Worm (Caenorhabditis elegans): ENCODE results near the gene R155.3.
A peak's percentile ranks its signal among the peaks of the same experiment; 100 is the strongest.

Gene R155.3

DNA sequence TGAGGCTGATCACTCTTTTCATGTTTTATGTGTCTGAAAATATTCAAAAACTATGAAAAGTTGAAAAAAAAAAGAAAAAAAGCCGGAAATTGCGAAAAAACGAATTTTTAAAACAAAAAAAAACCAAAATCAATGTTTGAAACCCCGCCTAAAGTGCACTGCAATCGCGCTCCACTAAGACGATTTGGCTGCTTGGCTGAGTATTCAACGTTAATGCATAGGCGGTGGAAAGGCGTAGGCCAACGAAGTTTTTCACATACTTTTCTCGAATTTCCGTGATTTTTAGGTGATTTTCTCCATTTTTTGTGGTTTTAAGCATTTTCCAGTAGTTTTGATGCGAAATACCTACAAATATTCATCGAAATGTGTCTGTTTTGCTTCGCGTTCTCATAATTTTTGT, 26.3 kb downstream of the R155.3 start, which contains the start of the genes polh-1 and rps-22 (continued):
- TF ChIP-seq skn-1 (tag; optimal IDR thresholded peaks at IDR 0.05) (no peak), lin-39 (tag; optimal IDR thresholded peaks at IDR 0.05) (peak; percentile 60), blmp-1 (tag; optimal IDR thresholded peaks at IDR 0.05; ENCODE audit: insufficient read depth) (peak; percentile 64), mab-5 (tag; optimal IDR thresholded peaks at IDR 0.05) (peak; percentile 77), crh-2 (tag; optimal IDR thresholded peaks at IDR 0.05) (peak; percentile 95), sem-4 (tag; optimal IDR thresholded peaks at IDR 0.05) (peak; percentile 78)

DNA sequence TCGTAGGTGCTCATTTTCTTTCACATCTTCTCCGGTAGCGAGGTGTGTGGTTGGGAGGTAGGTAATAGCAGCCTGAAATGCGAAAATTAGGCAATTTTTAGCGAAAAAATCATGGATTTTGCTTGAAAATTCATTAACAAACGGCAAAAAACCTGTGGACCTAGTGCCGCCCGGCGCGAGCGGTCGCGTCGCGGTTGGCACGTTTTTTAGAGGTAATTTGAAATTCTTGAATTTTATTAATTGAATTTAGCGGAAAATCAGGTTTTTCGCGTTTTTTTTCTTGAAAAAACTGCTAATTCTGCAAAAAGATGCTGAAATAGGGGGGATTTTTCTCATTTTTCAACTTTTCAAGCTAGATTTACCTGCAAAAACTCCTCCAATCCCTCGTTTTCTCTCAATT, 27.2 kb downstream of the R155.3 start:
- TF ChIP-seq nhr-237 (tag; optimal IDR thresholded peaks at IDR 0.05) (no peak), nhr-129 (tag; optimal IDR thresholded peaks at IDR 0.05) (no peak), gmeb-1 (tag; optimal IDR thresholded peaks at IDR 0.05) (no peak), ztf-1 (GFP tag; conservative IDR thresholded peaks at IDR 0.05) (no peak), C34F6.9 (tag; optimal IDR thresholded peaks at IDR 0.05) (no peak), elt-1 (tag; optimal IDR thresholded peaks at IDR 0.05) (no peak), mbf-1 (tag; optimal IDR thresholded peaks at IDR 0.05) (no peak), fos-1 (tag; optimal IDR thresholded peaks at IDR 0.05) (no peak), mab-5 (tag; optimal IDR thresholded peaks at IDR 0.05) (no peak), ztf-4 (tag; optimal IDR thresholded peaks at IDR 0.05) (no peak), nhr-21 (tag; optimal IDR thresholded peaks at IDR 0.05) (no peak), peb-1 (tag; optimal IDR thresholded peaks at IDR 0.05) (no peak), egl-27 (tag; optimal IDR thresholded peaks at IDR 0.05) (no peak), nhr-12 (tag; optimal IDR thresholded peaks at IDR 0.05) (no peak), elt-3 (tag; optimal IDR thresholded peaks at IDR 0.05) (no peak), nhr-23 (tag; optimal IDR thresholded peaks at IDR 0.05) (no peak)

DNA sequence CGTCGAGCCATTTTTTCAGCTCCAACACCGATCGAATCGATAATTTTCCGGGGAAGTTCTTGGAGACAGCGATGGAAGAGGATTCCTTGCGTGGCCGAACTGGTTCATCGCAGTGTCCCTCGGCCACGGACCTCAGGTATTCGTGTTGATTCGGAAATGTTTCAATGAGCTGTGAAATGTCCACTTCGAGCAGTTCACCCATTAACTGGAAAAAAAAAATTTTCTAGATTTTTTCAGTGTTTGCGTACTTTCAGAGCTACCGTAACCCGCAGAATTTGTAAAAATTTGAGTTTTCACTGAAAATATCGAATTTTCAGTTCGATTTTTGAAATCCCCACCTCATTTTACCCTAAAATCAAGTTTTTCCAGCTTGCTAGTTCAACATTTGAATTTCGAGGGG, 28.7 kb downstream of the R155.3 start:
- no peak for TF ChIP-seq nhr-23 (tag; optimal IDR thresholded peaks at IDR 0.05)
- TF ChIP-seq zag-1 (tag; optimal IDR thresholded peaks at IDR 0.05), result no peak
- no peak for TF ChIP-seq C34F6.9 (tag; optimal IDR thresholded peaks at IDR 0.05)
- no peak for TF ChIP-seq crh-2 (tag; optimal IDR thresholded peaks at IDR 0.05)
- no peak for TF ChIP-seq sem-4 (tag; optimal IDR thresholded peaks at IDR 0.05)
- no peak for TF ChIP-seq ztf-4 (tag; optimal IDR thresholded peaks at IDR 0.05)
- TF ChIP-seq nhr-237 (tag; optimal IDR thresholded peaks at IDR 0.05), result no peak
- TF ChIP-seq lsy-2 (tag; optimal IDR thresholded peaks at IDR 0.05), result no peak
- TF ChIP-seq mbf-1 (tag; optimal IDR thresholded peaks at IDR 0.05), result no peak
- no peak for TF ChIP-seq Y55F3AM.14 (GFP tag; optimal IDR thresholded peaks at IDR 0.05)
- no peak for TF ChIP-seq nhr-25 (tag; optimal IDR thresholded peaks at IDR 0.05)

DNA sequence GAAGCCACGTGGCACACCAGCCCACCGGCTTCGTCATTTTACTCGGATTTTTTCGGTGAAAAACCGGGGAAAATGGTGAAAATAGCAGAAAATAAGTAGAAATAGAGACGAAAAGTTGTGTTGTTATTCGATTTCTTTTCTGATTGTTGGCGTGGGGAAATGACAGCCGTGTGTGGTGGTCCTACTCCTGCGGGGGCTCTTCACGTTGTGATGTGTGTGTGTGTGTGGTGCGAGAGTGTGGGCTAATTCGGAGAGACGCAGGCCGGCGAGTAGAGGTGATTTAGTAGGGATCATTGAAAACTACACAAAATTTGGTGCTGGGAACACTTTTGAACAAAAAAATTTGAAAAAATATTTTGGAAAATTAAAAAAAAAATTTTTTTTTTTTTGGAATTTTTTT, 33.1 kb downstream of the R155.3 start, which contains the start of gene F53A3.1:
Gene F53A3.1 (minus strand): TSS at position 150 of the 400 bp plus-strand sequence.
- TF ChIP-seq unc-62 (GFP tag; optimal IDR thresholded peaks at IDR 0.05) (no peak), elt-1 (tag; optimal IDR thresholded peaks at IDR 0.05) (no peak), gmeb-1 (tag; optimal IDR thresholded peaks at IDR 0.05) (no peak), fos-1 (tag; optimal IDR thresholded peaks at IDR 0.05) (no peak), alr-1 (tag; optimal IDR thresholded peaks at IDR 0.05) (no peak), egl-27 (tag; optimal IDR thresholded peaks at IDR 0.05) (no peak), nhr-129 (tag; optimal IDR thresholded peaks at IDR 0.05) (no peak), ceh-82 (tag; optimal IDR thresholded peaks at IDR 0.05) (no peak), elt-3 (tag; optimal IDR thresholded peaks at IDR 0.05) (no peak), peb-1 (tag; optimal IDR thresholded peaks at IDR 0.05) (no peak), lin-39 (tag; optimal IDR thresholded peaks at IDR 0.05) (no peak), nhr-6 (tag; optimal IDR thresholded peaks at IDR 0.05) (no peak), unc-55 (GFP tag; optimal IDR thresholded peaks at IDR 0.05) (no peak)

DNA sequence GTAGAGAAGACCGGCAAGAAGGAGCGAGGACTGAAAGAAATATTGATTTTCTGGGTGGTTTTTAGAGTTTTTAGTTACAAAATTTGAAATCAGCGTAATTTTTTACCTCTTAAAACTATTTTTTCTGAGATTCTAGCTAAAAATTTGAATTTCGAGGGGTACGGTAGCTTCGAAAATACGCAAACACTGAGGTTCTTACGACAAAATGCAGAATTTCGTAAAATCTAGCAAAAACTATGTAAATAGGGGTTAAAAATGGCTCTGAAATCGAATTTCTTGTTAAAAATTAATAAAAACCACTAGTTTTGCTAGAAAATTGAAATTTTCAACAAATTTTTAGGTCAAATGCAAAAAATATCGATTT, 36.9 kb downstream of the R155.3 start:
- peak in 1 of 2 experiments; percentile 47 for TF ChIP-seq lsy-2 (tag; optimal IDR thresholded peaks at IDR 0.05)
- TF ChIP-seq ama-1 (optimal IDR thresholded peaks at IDR 0.05), result no peak
- TF ChIP-seq egl-27 (tag; optimal IDR thresholded peaks at IDR 0.05), result no peak
- no peak for TF ChIP-seq dmd-4 (tag; optimal IDR thresholded peaks at IDR 0.05)
- no peak for TF ChIP-seq nhr-11 (tag; optimal IDR thresholded peaks at IDR 0.05)

All from whole organism, L2 larva.